Worm (Caenorhabditis elegans) whole organism, L4 larva: Measurements from ENCODE around the gene C01G12.9.

Experiments used
- D1046.2 ChIP-seq: fragments of 200-800 bp; sonication (Bioruptor generic); IDR thresholded peaks from 2 replicates; pipeline ENCODE4 v1.3.6; 2022; ENCODE audit warnings: missing genetic modification characterization, missing compliant biosample characterization
- F10B5.3 ChIP-seq: sonication (generic microtip); optimal IDR thresholded peaks from 2 replicates; lab custom pipeline; 2016; ENCODE audit warnings: mild to moderate bottlenecking, missing genetic modification characterization, missing compliant biosample characterization
- F44E2.7 ChIP-seq: fragments of 200-800 bp; sonication (Bioruptor generic); IDR thresholded peaks from 2 replicates; pipeline ENCODE4 v2.1.2; 2022; ENCODE audit warnings: missing genetic modification characterization, missing compliant biosample characterization
- F49E8.2 ChIP-seq: sonication (generic microtip); optimal IDR thresholded peaks from 2 replicates; lab custom pipeline; 2016; ENCODE audit warnings: missing compliant biosample characterization, mild to moderate bottlenecking, missing genetic modification characterization, borderline replicate concordance
- T26A8.4 ChIP-seq: fragments of 200-800 bp; sonication (Bioruptor generic); IDR thresholded peaks from 2 replicates; pipeline ENCODE4 v1.3.6; 2022; ENCODE audit warnings: missing genetic modification characterization, missing compliant biosample characterization
- Y48G9A.11 ChIP-seq: fragments of 200-800 bp; sonication (Bioruptor generic); IDR thresholded peaks from 2 replicates; pipeline ENCODE4 v1.3.6; 2022; ENCODE audit warnings: missing genetic modification reagents, missing genetic modification characterization, missing compliant biosample characterization
- Y5F2A.4 ChIP-seq: fragments of 200-800 bp; sonication (Bioruptor generic); optimal IDR thresholded peaks from 2 replicates; lab custom pipeline; 2018; ENCODE audit warnings: mild to moderate bottlenecking, missing genetic modification characterization, missing compliant biosample characterization
- aly-2 ChIP-seq: sonication (generic microtip); optimal IDR thresholded peaks from 2 replicates; lab custom pipeline; 2018; ENCODE audit warnings: missing biosample characterization, missing genetic modification characterization
- ceh-20 ChIP-seq: fragments of 200-800 bp; sonication (Bioruptor generic); IDR thresholded peaks from 2 replicates; pipeline ENCODE4 v1.3.6; 2022; ENCODE audit warnings: missing genetic modification reagents, missing genetic modification characterization, missing compliant biosample characterization
- ceh-32 ChIP-seq: sonication (generic microtip); optimal IDR thresholded peaks from 2 replicates; lab custom pipeline; 2016; ENCODE audit warnings: mild to moderate bottlenecking, missing genetic modification characterization, missing compliant biosample characterization; ENCODE audit not compliant: poor library complexity
- ceh-62 ChIP-seq: sonication (generic microtip); optimal IDR thresholded peaks from 2 replicates; lab custom pipeline; 2017; ENCODE audit warnings: missing biosample characterization, missing genetic modification characterization
- ces-1 ChIP-seq: fragments of 150-350 bp; sonication (generic microtip); optimal IDR thresholded peaks from 4 replicates; lab custom pipeline; 2014; ENCODE audit warnings: missing biosample characterization, missing genetic modification reagents, missing genetic modification characterization
- daf-16 ChIP-seq, 3 experiments: sonication (generic microtip); optimal IDR thresholded peaks; 2 replicates each; lab custom pipeline; 2016 to 2017; ENCODE audit warnings: missing genetic modification characterization in 3 of 3, missing genetic modification reagents in 3 of 3, mild to moderate bottlenecking in 2 of 3, missing compliant biosample characterization in 2 of 3, missing biosample characterization in 1 of 3, moderate library complexity in 1 of 3
- daf-19 ChIP-seq: fragments of 200-800 bp; sonication (Bioruptor generic); conservative IDR thresholded peaks from 2 replicates; pipeline ENCODE4 v1.3.6; 2022; ENCODE audit warnings: missing genetic modification characterization, missing compliant biosample characterization
- dmd-9 ChIP-seq: fragments of 200-800 bp; sonication (Bioruptor generic); IDR thresholded peaks from 2 replicates; pipeline ENCODE4 v1.3.6; 2022; ENCODE audit warnings: missing genetic modification reagents, missing genetic modification characterization, missing compliant biosample characterization
- dve-1 ChIP-seq: sonication (generic microtip); optimal IDR thresholded peaks from 2 replicates; lab custom pipeline; 2017; ENCODE audit warnings: antibody characterized with exemption, mild to moderate bottlenecking, missing genetic modification characterization, missing compliant biosample characterization; ENCODE audit not compliant: insufficient read depth
- egl-27 ChIP-seq: sonication (generic microtip); optimal IDR thresholded peaks from 3 replicates; lab custom pipeline; 2017; ENCODE audit warnings: missing biosample characterization, missing genetic modification reagents, missing genetic modification characterization
- egl-43 ChIP-seq: fragments of 200-800 bp; sonication (Bioruptor generic); IDR thresholded peaks from 2 replicates; pipeline ENCODE4 v1.3.6; 2022; ENCODE audit warnings: missing genetic modification reagents, missing genetic modification characterization, missing compliant biosample characterization
- fkh-10 ChIP-seq: fragments of 150-350 bp; optimal IDR thresholded peaks from 2 replicates; lab custom pipeline; 2014; ENCODE audit warnings: missing biosample characterization, missing genetic modification reagents, missing genetic modification characterization
- fos-1 ChIP-seq: fragments of 150-350 bp; optimal IDR thresholded peaks from 2 replicates; lab custom pipeline; 2014; ENCODE audit warnings: missing biosample characterization, missing genetic modification characterization
- lim-7 ChIP-seq: fragments of 200-800 bp; sonication (Bioruptor generic); IDR thresholded peaks from 2 replicates; pipeline ENCODE4 v1.3.6; 2022; ENCODE audit warnings: missing genetic modification characterization, missing compliant biosample characterization
- lin-1 ChIP-seq: fragments of 200-800 bp; sonication (Bioruptor generic); IDR thresholded peaks from 2 replicates; pipeline ENCODE4 v1.3.6; 2022; ENCODE audit warnings: missing genetic modification reagents, missing genetic modification characterization, missing compliant biosample characterization
- lin-13 ChIP-seq: fragments of 150-350 bp; optimal IDR thresholded peaks from 2 replicates; lab custom pipeline; 2014; ENCODE audit warnings: missing biosample characterization, missing genetic modification reagents, missing genetic modification characterization
- lin-15B ChIP-seq: fragments of 150-350 bp; sonication (generic microtip); optimal IDR thresholded peaks from 3 replicates; lab custom pipeline; 2014; ENCODE audit warnings: missing biosample characterization, missing genetic modification characterization
- lin-29 ChIP-seq: fragments of 200-800 bp; sonication (Bioruptor generic); IDR thresholded peaks from 2 replicates; pipeline ENCODE4 v1.3.6; 2022; ENCODE audit warnings: missing genetic modification reagents, missing genetic modification characterization, missing compliant biosample characterization
- lin-38 ChIP-seq: fragments of 200-800 bp; sonication (Bioruptor generic); IDR thresholded peaks from 2 replicates; pipeline ENCODE4 v1.3.6; 2022; ENCODE audit warnings: missing genetic modification reagents, missing genetic modification characterization, missing compliant biosample characterization
- lin-39 ChIP-seq: fragments of 150-350 bp; optimal IDR thresholded peaks from 2 replicates; lab custom pipeline; 2014; ENCODE audit warnings: missing biosample characterization, missing genetic modification reagents, missing genetic modification characterization
- lsy-2 ChIP-seq, 2 experiments: fragments of 150-350 bp in 1 of 2; sonication (generic microtip) in 1 of 2; optimal IDR thresholded peaks; 2 replicates each; lab custom pipeline; 2014 to 2017; ENCODE audit warnings: missing biosample characterization in 2 of 2, missing genetic modification characterization in 2 of 2
- mdl-1 ChIP-seq, 2 experiments: fragments of 150-350 bp in 1 of 2; sonication (generic microtip) in 1 of 2; optimal IDR thresholded peaks; 2 replicates each; lab custom pipeline; 2014 to 2017; ENCODE audit warnings: missing biosample characterization in 2 of 2, missing genetic modification characterization in 2 of 2
- mdt-29 ChIP-seq: fragments of 200-800 bp; sonication (Bioruptor generic); IDR thresholded peaks from 2 replicates; pipeline ENCODE4 v1.3.6; 2022; ENCODE audit warnings: missing genetic modification reagents, missing genetic modification characterization, missing compliant biosample characterization
- mes-2 ChIP-seq: sonication (generic microtip); optimal IDR thresholded peaks from 2 replicates; lab custom pipeline; 2016; ENCODE audit warnings: missing genotype, mild to moderate bottlenecking, missing genetic modification characterization, missing compliant biosample characterization; ENCODE audit not compliant: poor library complexity, severe bottlenecking
- nhr-102 ChIP-seq: sonication (generic microtip); optimal IDR thresholded peaks from 2 replicates; lab custom pipeline; 2016; ENCODE audit warnings: mild to moderate bottlenecking, missing genetic modification characterization, moderate library complexity, missing compliant biosample characterization
- nhr-11 ChIP-seq: fragments of 150-350 bp; optimal IDR thresholded peaks from 2 replicates; lab custom pipeline; 2014; ENCODE audit warnings: missing biosample characterization, missing genetic modification characterization
- nhr-111 ChIP-seq: fragments of 200-800 bp; sonication (Bioruptor generic); optimal IDR thresholded peaks from 2 replicates; lab custom pipeline; 2018; ENCODE audit warnings: mild to moderate bottlenecking, missing genetic modification characterization, missing compliant biosample characterization
- nhr-41 ChIP-seq: fragments of 200-800 bp; sonication (Bioruptor generic); IDR thresholded peaks from 2 replicates; pipeline ENCODE4 v1.3.6; 2022; ENCODE audit warnings: missing genetic modification reagents, missing genetic modification characterization, missing compliant biosample characterization
- nhr-48 ChIP-seq: sonication (generic microtip); optimal IDR thresholded peaks from 2 replicates; lab custom pipeline; 2016; ENCODE audit warnings: mild to moderate bottlenecking, missing genetic modification characterization, missing compliant biosample characterization
- nhr-6 ChIP-seq: fragments of 150-350 bp; optimal IDR thresholded peaks from 2 replicates; lab custom pipeline; 2014; ENCODE audit warnings: missing biosample characterization, missing genetic modification characterization
- nhr-76 ChIP-seq: fragments of 150-350 bp; optimal IDR thresholded peaks from 2 replicates; lab custom pipeline; 2014; ENCODE audit warnings: missing biosample characterization, missing genetic modification characterization
- nhr-77 ChIP-seq: fragments of 150-350 bp; optimal IDR thresholded peaks from 2 replicates; lab custom pipeline; 2014; ENCODE audit warnings: missing biosample characterization, missing genetic modification characterization
- pha-4 ChIP-seq, 2 experiments: fragments of 150-350 bp in 1 of 2; fragments of 200-800 bp in 1 of 2; sonication (Bioruptor generic) in 1 of 2; IDR thresholded peaks in 1 of 2; optimal IDR thresholded peaks in 1 of 2; 2 replicates each; pipeline versions ENCODE4 v1.3.6 to Lab custom; 2014 to 2022; ENCODE audit warnings: missing genetic modification characterization in 2 of 2, missing genetic modification reagents in 2 of 2, missing biosample characterization in 1 of 2, missing compliant biosample characterization in 1 of 2
- pqm-1 ChIP-seq: sonication (generic microtip); optimal IDR thresholded peaks from 2 replicates; lab custom pipeline; 2017; ENCODE audit warnings: missing biosample characterization, missing genetic modification characterization
- rbr-2 ChIP-seq: sonication (generic microtip); optimal IDR thresholded peaks from 2 replicates; lab custom pipeline; 2016; ENCODE audit warnings: missing genotype, missing genetic modification characterization, missing compliant biosample characterization
- sdz-12 ChIP-seq: fragments of 200-800 bp; sonication (Bioruptor generic); optimal IDR thresholded peaks from 2 replicates; lab custom pipeline; 2018; ENCODE audit warnings: mild to moderate bottlenecking, missing genetic modification characterization, missing compliant biosample characterization
- snpc-1.2 ChIP-seq: fragments of 200-800 bp; sonication (Bioruptor generic); IDR thresholded peaks from 2 replicates; pipeline ENCODE4 v1.3.6; 2022; ENCODE audit warnings: missing genetic modification reagents, missing genetic modification characterization, missing compliant biosample characterization
- spr-3 ChIP-seq: fragments of 200-800 bp; sonication (Bioruptor generic); optimal IDR thresholded peaks from 2 replicates; lab custom pipeline; 2018; ENCODE audit warnings: mild to moderate bottlenecking, missing genetic modification characterization, missing compliant biosample characterization
- vab-7 ChIP-seq: fragments of 200-800 bp; sonication (Bioruptor generic); IDR thresholded peaks from 2 replicates; pipeline ENCODE4 v1.3.6; 2022; ENCODE audit warnings: missing genetic modification reagents, missing genetic modification characterization, missing compliant biosample characterization
- zag-1 ChIP-seq: fragments of 150-350 bp; optimal IDR thresholded peaks from 2 replicates; lab custom pipeline; 2014; ENCODE audit warnings: missing biosample characterization, missing genetic modification characterization
- zfp-2 ChIP-seq: sonication (generic microtip); optimal IDR thresholded peaks from 2 replicates; lab custom pipeline; 2016; ENCODE audit warnings: mild to moderate bottlenecking, missing genetic modification characterization, missing compliant biosample characterization
- zfp-3 ChIP-seq: fragments of 200-800 bp; sonication (Bioruptor generic); conservative IDR thresholded peaks from 2 replicates; pipeline ENCODE4 v1.3.6; 2022; ENCODE audit warnings: missing genetic modification reagents, missing genetic modification characterization, missing compliant biosample characterization
- zip-11 ChIP-seq: fragments of 200-800 bp; sonication (Bioruptor generic); IDR thresholded peaks from 2 replicates; pipeline ENCODE4 v1.3.6; 2022; ENCODE audit warnings: missing genetic modification characterization, missing compliant biosample characterization
- zip-2 ChIP-seq: fragments of 150-350 bp; optimal IDR thresholded peaks from 2 replicates; lab custom pipeline; 2014; ENCODE audit warnings: missing biosample characterization, missing genetic modification characterization

C01G12.9 gene

DNA sequence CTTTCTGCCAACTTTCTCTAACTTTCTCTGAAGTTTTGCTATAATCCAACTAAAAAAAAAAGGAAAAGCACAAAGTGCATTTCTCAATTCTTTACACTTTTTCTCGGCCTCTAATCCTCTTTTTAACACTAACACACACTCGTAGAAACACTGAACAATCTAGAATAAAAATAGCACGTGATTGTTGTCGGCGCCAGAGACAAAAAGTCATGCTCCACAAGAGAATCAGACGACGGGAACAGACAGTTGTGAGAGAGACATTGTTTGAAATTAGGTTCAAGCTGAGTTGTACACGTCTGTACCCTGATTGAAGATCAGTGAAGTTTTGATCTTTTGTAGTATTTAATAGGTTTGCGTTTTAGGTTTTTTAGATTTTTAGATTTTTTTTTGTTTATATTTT is 19.6 kb downstream of the C01G12.9 start (continued):
- peak in 1 of 2 experiments; percentile 75 for TF ChIP-seq mdl-1 (tag; optimal IDR thresholded peaks at IDR 0.05; lab: Kevin White, UChicago)
- TF ChIP-seq lsy-2 (tag; optimal IDR thresholded peaks at IDR 0.05; lab: Kevin White, UChicago), result peak in 1 of 2 experiments; percentile 86
- no peak for TF ChIP-seq lin-38 (GFP tag; lab: Robert Waterston, UW)
- no peak for TF ChIP-seq rbr-2 (tag; lab: Kevin White, UChicago)
- TF ChIP-seq mdt-29 (GFP tag; lab: Robert Waterston, UW), result peak; percentile 92
- no peak for TF ChIP-seq vab-7
- TF ChIP-seq F10B5.3 (tag; lab: Kevin White, UChicago), result no peak
- no peak for TF ChIP-seq fos-1
- TF ChIP-seq zag-1 (tag; lab: Kevin White, UChicago), result no peak
- no peak for TF ChIP-seq zfp-2
- TF ChIP-seq egl-43 (GFP tag; lab: Robert Waterston, UW), result no peak
- TF ChIP-seq zfp-3, result no peak
- no peak for TF ChIP-seq daf-19 (GFP tag; lab: Robert Waterston, UW)
- TF ChIP-seq lin-29, result no peak
- no peak for TF ChIP-seq D1046.2 (GFP tag; lab: Robert Waterston, UW)
- TF ChIP-seq Y5F2A.4 (GFP tag; lab: Kevin White, UChicago), result no peak
- TF ChIP-seq lin-15B (tag; lab: Kevin White, UChicago), result no peak
- TF ChIP-seq lin-13 (GFP tag; lab: Kevin White, UChicago), result peak; percentile 37
- no peak for TF ChIP-seq F49E8.2 (tag; lab: Kevin White, UChicago)
- no peak for TF ChIP-seq fkh-10 (GFP tag; lab: Kevin White, UChicago)
- no peak for TF ChIP-seq zip-2 (tag; lab: Kevin White, UChicago)
- TF ChIP-seq egl-27 (tag; lab: Kevin White, UChicago), result no peak
- no peak for TF ChIP-seq Y48G9A.11 (GFP tag; lab: Robert Waterston, UW)
- TF ChIP-seq dve-1 (tag; lab: Kevin White, UChicago), result peak; percentile 99
- peak; percentile 68 for TF ChIP-seq nhr-48
- peak; percentile 58; the same call in 1 of the 2 replicates for TF ChIP-seq lin-1 (GFP tag; lab: Robert Waterston, UW)
- TF ChIP-seq lin-39 (tag; lab: Kevin White, UChicago), result no peak
- no peak for TF ChIP-seq sdz-12 (GFP tag; lab: Kevin White, UChicago)
- no peak for TF ChIP-seq aly-2 (tag; lab: Kevin White, UChicago)
- TF ChIP-seq zip-11 (GFP tag; lab: Robert Waterston, UW), result no peak
- no peak for TF ChIP-seq lim-7 (GFP tag; lab: Robert Waterston, UW)
- no peak for TF ChIP-seq ceh-32 (tag; lab: Kevin White, UChicago)
- peak; percentile 41 for TF ChIP-seq nhr-6
- TF ChIP-seq ceh-62 (tag; lab: Kevin White, UChicago), result no peak
- peak; percentile 56 for TF ChIP-seq mes-2 (tag; lab: Kevin White, UChicago)
- TF ChIP-seq dmd-9 (GFP tag; lab: Robert Waterston, UW), result no peak
- TF ChIP-seq snpc-1.2 (GFP tag; lab: Robert Waterston, UW), result no peak
- TF ChIP-seq nhr-77, result peak; percentile 95
- no peak for TF ChIP-seq ces-1
- TF ChIP-seq ceh-20 (GFP tag; lab: Robert Waterston, UW), result no peak
- peak; percentile 23; the same call in 1 of the 2 replicates for TF ChIP-seq pha-4 (GFP tag; IDR thresholded peaks at IDR 0.05; lab: Robert Waterston, UW)
- no peak for TF ChIP-seq pha-4 (tag; optimal IDR thresholded peaks at IDR 0.05; lab: Kevin White, UChicago)
- peak; percentile 92 for TF ChIP-seq nhr-11 (tag; lab: Kevin White, UChicago)
- TF ChIP-seq nhr-41 (GFP tag; lab: Robert Waterston, UW), result no peak
- peak; percentile 61; the same call in 1 of the 2 replicates for TF ChIP-seq T26A8.4 (GFP tag; lab: Robert Waterston, UW)
- no peak for TF ChIP-seq spr-3
- no peak for TF ChIP-seq nhr-111
- TF ChIP-seq nhr-76 (tag; lab: Kevin White, UChicago), result no peak
- TF ChIP-seq pqm-1 (tag; lab: Kevin White, UChicago), result peak; percentile 45
- no peak for TF ChIP-seq F44E2.7 (GFP tag; lab: Robert Waterston, UW)
- TF ChIP-seq nhr-102 (tag; lab: Kevin White, UChicago), result peak; percentile 48
- TF ChIP-seq daf-16 (GFP tag; optimal IDR thresholded peaks at IDR 0.05; lab: Kevin White, UChicago), result peak; percentile 13 to 74
- peak; percentile 90 for TF ChIP-seq daf-16 (tag; optimal IDR thresholded peaks at IDR 0.05; lab: Kevin White, UChicago)
